Worm (Caenorhabditis elegans) whole organism, young adult: ENCODE measurements around the gene C39D10.2.
A peak's percentile ranks its signal among the peaks of the same experiment; 100 is the strongest.

Experiments
- B0019.2 ChIP-seq: fragments of 200-800 bp; sonication (Bioruptor generic); conservative IDR thresholded peaks from 2 replicates; pipeline ENCODE4 v1.3.6; 2022; ENCODE audit warnings: missing genetic modification reagents, missing genetic modification characterization, missing compliant biosample characterization
- F22D6.2 ChIP-seq: sonication (generic microtip); optimal IDR thresholded peaks from 2 replicates; lab custom pipeline; 2016; ENCODE audit warnings: mild to moderate bottlenecking, missing genetic modification characterization, missing compliant biosample characterization
- F37B4.10 ChIP-seq: fragments of 200-800 bp; sonication (Bioruptor generic); IDR thresholded peaks from 2 replicates; pipeline ENCODE4 v1.3.6; 2022; ENCODE audit warnings: missing genetic modification characterization, missing compliant biosample characterization
- F57C9.4 ChIP-seq: sonication (generic microtip); optimal IDR thresholded peaks from 2 replicates; lab custom pipeline; 2017; ENCODE audit warnings: mild to moderate bottlenecking, missing genetic modification characterization, missing compliant biosample characterization
- K11D2.4 ChIP-seq: fragments of 200-800 bp; sonication (Bioruptor generic); IDR thresholded peaks from 2 replicates; pipeline ENCODE4 v1.3.6; 2022; ENCODE audit warnings: missing genetic modification reagents, missing genetic modification characterization, missing compliant biosample characterization
- T07F8.4 ChIP-seq: sonication (generic microtip); optimal IDR thresholded peaks from 2 replicates; lab custom pipeline; 2016; ENCODE audit warnings: mild to moderate bottlenecking, missing genetic modification characterization, moderate library complexity, missing compliant biosample characterization
- Y56A3A.18 ChIP-seq: fragments of 200-800 bp; sonication (Bioruptor generic); IDR thresholded peaks from 2 replicates; pipeline ENCODE4 v1.3.6; 2022; ENCODE audit warnings: missing genetic modification reagents, missing genetic modification characterization, missing compliant biosample characterization
- Y67H2A.10 ChIP-seq: fragments of 200-800 bp; sonication (Bioruptor generic); conservative IDR thresholded peaks from 2 replicates; pipeline ENCODE4 v1.3.6; 2022; ENCODE audit warnings: missing genetic modification reagents, missing genetic modification characterization, missing compliant biosample characterization
- Y95B8A.8 ChIP-seq: fragments of 200-800 bp; sonication (Bioruptor generic); IDR thresholded peaks from 2 replicates; pipeline ENCODE4 v1.3.6; 2022; ENCODE audit warnings: missing genetic modification reagents, missing genetic modification characterization, missing compliant biosample characterization
- akir-1 ChIP-seq: fragments of 200-800 bp; sonication (Bioruptor generic); optimal IDR thresholded peaks from 2 replicates; lab custom pipeline; 2018; ENCODE audit warnings: mild to moderate bottlenecking, missing genetic modification characterization, moderate library complexity, missing compliant biosample characterization
- aptf-2 ChIP-seq: fragments of 200-800 bp; sonication (Bioruptor generic); conservative IDR thresholded peaks from 2 replicates; pipeline ENCODE4 v1.3.6; 2022; ENCODE audit warnings: missing genetic modification reagents, missing genetic modification characterization, missing compliant biosample characterization
- atf-7 ChIP-seq: sonication (generic microtip); optimal IDR thresholded peaks from 2 replicates; lab custom pipeline; 2017; ENCODE audit warnings: mild to moderate bottlenecking, missing genetic modification characterization, missing compliant biosample characterization
- attf-5 ChIP-seq: fragments of 200-800 bp; sonication (Bioruptor generic); optimal IDR thresholded peaks from 2 replicates; lab custom pipeline; 2018; ENCODE audit warnings: mild to moderate bottlenecking, missing genetic modification characterization, missing compliant biosample characterization
- bed-1 ChIP-seq: fragments of 200-800 bp; sonication (Bioruptor generic); IDR thresholded peaks from 2 replicates; pipeline ENCODE4 v1.3.6; 2022; ENCODE audit warnings: missing genetic modification reagents, missing genetic modification characterization, missing compliant biosample characterization
- ccch-3 ChIP-seq: fragments of 200-800 bp; sonication (Bioruptor generic); optimal IDR thresholded peaks from 2 replicates; lab custom pipeline; 2018; ENCODE audit warnings: mild to moderate bottlenecking, missing genetic modification characterization, missing compliant biosample characterization
- cebp-1 ChIP-seq, 2 experiments: fragments of 200-800 bp in 1 of 2; sonication (Bioruptor generic) in 1 of 2; sonication (generic microtip) in 1 of 2; IDR thresholded peaks in 1 of 2; optimal IDR thresholded peaks in 1 of 2; 2 replicates each; pipeline versions ENCODE4 v1.3.6 to Lab custom; 2017 to 2022; ENCODE audit warnings: missing compliant biosample characterization in 2 of 2, missing genetic modification characterization in 2 of 2, mild to moderate bottlenecking in 1 of 2, missing genetic modification reagents in 1 of 2, moderate library complexity in 1 of 2
- cebp-2 ChIP-seq: fragments of 200-800 bp; sonication (Bioruptor generic); IDR thresholded peaks from 2 replicates; pipeline ENCODE4 v1.3.6; 2022; ENCODE audit warnings: missing genetic modification characterization, missing compliant biosample characterization
- ceh-58 ChIP-seq: fragments of 200-800 bp; sonication (Bioruptor generic); IDR thresholded peaks from 2 replicates; pipeline ENCODE4 v1.3.6; 2022; ENCODE audit warnings: missing genetic modification characterization, missing compliant biosample characterization
- egrh-3 ChIP-seq: fragments of 200-800 bp; sonication (Bioruptor generic); IDR thresholded peaks from 2 replicates; pipeline ENCODE4 v1.3.6; 2022; ENCODE audit warnings: missing genetic modification reagents, missing genetic modification characterization, missing compliant biosample characterization
- gei-17 ChIP-seq: fragments of 200-800 bp; sonication (Bioruptor generic); optimal IDR thresholded peaks from 2 replicates; lab custom pipeline; 2018; ENCODE audit warnings: mild to moderate bottlenecking, missing genetic modification characterization, missing compliant biosample characterization
- him-1 ChIP-seq: sonication (generic microtip); optimal IDR thresholded peaks from 2 replicates; lab custom pipeline; 2016; ENCODE audit warnings: missing genotype, missing genetic modification reagents, missing genetic modification characterization, missing compliant biosample characterization
- let-526 ChIP-seq: fragments of 200-800 bp; sonication (Bioruptor generic); IDR thresholded peaks from 2 replicates; pipeline ENCODE4 v1.3.6; 2022; ENCODE audit warnings: missing genetic modification reagents, missing genetic modification characterization, missing compliant biosample characterization
- lin-26 ChIP-seq: fragments of 200-800 bp; sonication (Bioruptor generic); IDR thresholded peaks from 2 replicates; pipeline ENCODE4 v1.3.6; 2022; ENCODE audit warnings: missing genetic modification reagents, missing genetic modification characterization, missing compliant biosample characterization
- lin-40 ChIP-seq: sonication (generic microtip); optimal IDR thresholded peaks from 2 replicates; lab custom pipeline; 2016; ENCODE audit warnings: missing genetic modification characterization, mild to moderate bottlenecking, missing compliant biosample characterization, missing genotype, missing genetic modification reagents
- lir-1 ChIP-seq: fragments of 200-800 bp; sonication (Bioruptor generic); conservative IDR thresholded peaks from 2 replicates; pipeline ENCODE4 v1.3.6; 2022; ENCODE audit warnings: missing genetic modification reagents, missing genetic modification characterization, missing compliant biosample characterization
- madf-3 ChIP-seq: fragments of 200-800 bp; sonication (Bioruptor generic); IDR thresholded peaks from 2 replicates; pipeline ENCODE4 v1.3.6; 2022; ENCODE audit warnings: missing genetic modification reagents, missing genetic modification characterization, missing compliant biosample characterization
- mcd-1 ChIP-seq: fragments of 200-800 bp; sonication (Bioruptor generic); IDR thresholded peaks from 2 replicates; pipeline ENCODE4 v1.3.6; 2022; ENCODE audit warnings: missing genetic modification reagents, missing genetic modification characterization, missing compliant biosample characterization
- mes-4 ChIP-seq: sonication (generic microtip); optimal IDR thresholded peaks from 2 replicates; lab custom pipeline; 2016; ENCODE audit warnings: missing genotype, missing genetic modification characterization, missing compliant biosample characterization
- mxl-1 ChIP-seq: sonication (generic microtip); optimal IDR thresholded peaks from 2 replicates; lab custom pipeline; 2016; ENCODE audit warnings: missing genetic modification characterization, missing compliant biosample characterization
- nhr-120 ChIP-seq: fragments of 200-800 bp; sonication (Bioruptor generic); IDR thresholded peaks from 2 replicates; pipeline ENCODE4 v1.3.6; 2022; ENCODE audit warnings: missing genetic modification characterization, missing compliant biosample characterization
- nhr-179 ChIP-seq: sonication (generic microtip); optimal IDR thresholded peaks from 2 replicates; lab custom pipeline; 2016; ENCODE audit warnings: mild to moderate bottlenecking, missing genetic modification characterization, missing compliant biosample characterization
- nhr-27 ChIP-seq: fragments of 200-800 bp; sonication (Bioruptor generic); optimal IDR thresholded peaks from 2 replicates; lab custom pipeline; 2018; ENCODE audit warnings: mild to moderate bottlenecking, missing genetic modification characterization, moderate library complexity, missing compliant biosample characterization
- nhr-80 ChIP-seq: sonication (generic microtip); optimal IDR thresholded peaks from 2 replicates; lab custom pipeline; 2016; ENCODE audit warnings: missing genetic modification characterization, missing compliant biosample characterization
- nhr-90 ChIP-seq: sonication (generic microtip); optimal IDR thresholded peaks from 2 replicates; lab custom pipeline; 2016; ENCODE audit warnings: missing genotype, mild to moderate bottlenecking, missing genetic modification characterization, missing compliant biosample characterization
- rcor-1 ChIP-seq: fragments of 200-800 bp; sonication (Bioruptor generic); IDR thresholded peaks from 2 replicates; pipeline ENCODE4 v1.3.6; 2022; ENCODE audit warnings: missing genetic modification reagents, missing genetic modification characterization, missing compliant biosample characterization
- sea-2 ChIP-seq: fragments of 200-800 bp; sonication (Bioruptor generic); IDR thresholded peaks from 2 replicates; pipeline ENCODE4 v1.3.6; 2022; ENCODE audit warnings: missing genetic modification characterization, missing compliant biosample characterization
- snpc-1.3 ChIP-seq: sonication (generic microtip); optimal IDR thresholded peaks from 2 replicates; lab custom pipeline; 2017; ENCODE audit warnings: missing genetic modification characterization, mild to moderate bottlenecking, missing compliant biosample characterization, antibody characterized with exemption, moderate library complexity, missing genotype, missing genetic modification reagents; ENCODE audit not compliant: insufficient read depth
- unc-130 ChIP-seq: sonication (generic microtip); optimal IDR thresholded peaks from 2 replicates; lab custom pipeline; 2016; ENCODE audit warnings: missing genetic modification reagents, missing genetic modification characterization, missing compliant biosample characterization
- unc-62 ChIP-seq: fragments of 150-350 bp; optimal IDR thresholded peaks from 2 replicates; lab custom pipeline; 2014; ENCODE audit warnings: missing biosample characterization, missing genetic modification reagents, missing genetic modification characterization
- zim-3 ChIP-seq: sonication (generic microtip); optimal IDR thresholded peaks from 2 replicates; lab custom pipeline; 2017; ENCODE audit warnings: mild to moderate bottlenecking, missing genetic modification characterization, moderate library complexity, missing compliant biosample characterization
- ztf-22 ChIP-seq: fragments of 200-800 bp; sonication (Bioruptor generic); optimal IDR thresholded peaks from 2 replicates; lab custom pipeline; 2018; ENCODE audit warnings: mild to moderate bottlenecking, missing genetic modification characterization, moderate library complexity, missing compliant biosample characterization
- ztf-26 ChIP-seq: sonication (generic microtip); optimal IDR thresholded peaks from 2 replicates; lab custom pipeline; 2017; ENCODE audit warnings: missing genetic modification characterization, missing compliant biosample characterization

Gene C39D10.2

DNA sequence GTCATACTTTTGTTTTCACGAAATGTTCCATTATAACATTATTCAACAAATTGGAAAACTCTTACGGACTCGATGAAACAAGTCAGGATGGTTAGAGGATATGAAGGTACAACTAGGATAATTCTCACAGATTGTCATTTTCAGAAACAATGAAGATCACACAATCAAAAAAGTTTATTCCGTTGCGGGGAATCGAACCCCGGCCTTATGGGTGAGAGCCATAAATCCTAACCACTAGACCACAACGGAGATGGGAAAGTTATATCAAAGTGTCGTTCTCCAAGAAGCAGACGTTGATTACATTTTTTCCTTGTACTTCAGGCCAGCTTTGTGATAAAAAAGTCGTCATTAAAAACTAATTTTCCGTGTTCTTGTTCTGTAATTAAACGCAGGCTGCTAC, 9.1 kb downstream of the C39D10.2 start (continued):
- no peak for TF ChIP-seq B0019.2
- TF ChIP-seq egrh-3 (GFP tag; lab: Robert Waterston, UW), result no peak
- TF ChIP-seq T07F8.4 (tag; lab: Kevin White, UChicago), result no peak
- no peak for TF ChIP-seq nhr-120 (GFP tag; lab: Robert Waterston, UW)
- TF ChIP-seq cebp-2 (GFP tag; lab: Robert Waterston, UW), result no peak
- no peak for TF ChIP-seq akir-1 (GFP tag; lab: Kevin White, UChicago)
- TF ChIP-seq atf-7 (tag; lab: Kevin White, UChicago), result no peak
- no peak for TF ChIP-seq ztf-22 (GFP tag; lab: Kevin White, UChicago)
- TF ChIP-seq Y67H2A.10 (GFP tag; lab: Robert Waterston, UW), result no peak
- peak; percentile 68; the same call in 1 of the 2 replicates for TF ChIP-seq Y56A3A.18 (GFP tag; lab: Robert Waterston, UW)
- TF ChIP-seq ceh-58 (GFP tag; lab: Robert Waterston, UW), result no peak
- no peak for TF ChIP-seq mcd-1 (GFP tag; lab: Robert Waterston, UW)
- TF ChIP-seq let-526 (GFP tag; lab: Robert Waterston, UW), result no peak
- 0 out of 2 replicates have a peak, but pooled peaks have one; percentile 46 for TF ChIP-seq rcor-1 (GFP tag; lab: Robert Waterston, UW)
- TF ChIP-seq aptf-2 (GFP tag; lab: Robert Waterston, UW), result no peak
- TF ChIP-seq bed-1 (GFP tag; lab: Robert Waterston, UW), result no peak
- TF ChIP-seq snpc-1.3 (tag; lab: Kevin White, UChicago), result peak; percentile 60

DNA sequence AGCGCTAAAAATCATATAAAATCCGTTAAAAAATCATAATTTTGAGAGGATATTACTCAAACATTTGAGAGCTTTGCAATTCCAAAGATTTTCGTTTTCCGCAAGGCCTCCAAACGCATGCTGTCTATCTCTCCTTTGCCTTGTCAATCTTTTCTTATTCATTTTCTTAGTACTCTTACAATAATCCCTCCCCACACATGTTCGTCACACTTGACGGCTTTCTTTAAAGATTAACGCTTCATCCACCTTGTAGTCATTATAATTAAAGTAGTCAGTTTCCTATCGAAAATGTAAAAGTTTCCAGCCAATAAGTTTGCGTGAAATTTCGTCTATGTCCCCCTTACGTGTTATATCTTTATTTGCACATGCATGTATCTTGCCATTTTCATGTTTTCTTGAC, 11.2 kb downstream of the C39D10.2 start:
- TF ChIP-seq sea-2 (GFP tag; lab: Robert Waterston, UW) (no peak), cebp-1 (GFP tag; IDR thresholded peaks at IDR 0.05; lab: Robert Waterston, UW) (no peak), cebp-1 (tag; optimal IDR thresholded peaks at IDR 0.05; lab: Kevin White, UChicago) (no peak), gei-17 (GFP tag; lab: Kevin White, UChicago) (no peak), F57C9.4 (tag; lab: Kevin White, UChicago) (no peak), F22D6.2 (tag; lab: Kevin White, UChicago) (no peak), nhr-80 (tag; lab: Kevin White, UChicago) (no peak), unc-130 (GFP tag; lab: Kevin White, UChicago) (no peak), zim-3 (tag; lab: Kevin White, UChicago) (no peak), bed-1 (GFP tag; lab: Robert Waterston, UW) (no peak), F37B4.10 (no peak), nhr-179 (tag; lab: Kevin White, UChicago) (no peak), K11D2.4 (GFP tag; lab: Robert Waterston, UW) (no peak)

DNA sequence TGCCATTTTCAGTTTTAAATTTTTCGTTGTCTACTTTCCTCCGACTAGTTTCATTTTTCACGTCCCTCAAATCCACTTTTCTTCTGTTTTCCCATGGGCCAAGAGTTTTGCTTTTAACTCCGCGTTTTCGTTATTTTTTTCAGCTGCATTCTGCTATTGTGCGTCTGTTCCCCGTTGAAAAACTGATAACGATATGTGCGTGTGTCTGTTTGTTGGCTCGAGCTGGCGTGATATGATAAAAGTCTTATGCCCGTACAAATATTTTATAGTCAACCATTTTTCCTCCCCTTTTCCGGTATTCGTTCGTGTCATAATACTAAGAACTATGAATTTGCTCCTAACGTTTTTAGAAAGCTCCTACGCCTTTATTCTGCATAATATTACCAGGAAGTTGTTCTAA, 12.8 kb downstream of the C39D10.2 start:
- no peak for TF ChIP-seq ztf-26 (tag; lab: Kevin White, UChicago)
- TF ChIP-seq nhr-80 (tag; lab: Kevin White, UChicago), result peak; percentile 77
- TF ChIP-seq, all 124 proteins: peak for 1

DNA sequence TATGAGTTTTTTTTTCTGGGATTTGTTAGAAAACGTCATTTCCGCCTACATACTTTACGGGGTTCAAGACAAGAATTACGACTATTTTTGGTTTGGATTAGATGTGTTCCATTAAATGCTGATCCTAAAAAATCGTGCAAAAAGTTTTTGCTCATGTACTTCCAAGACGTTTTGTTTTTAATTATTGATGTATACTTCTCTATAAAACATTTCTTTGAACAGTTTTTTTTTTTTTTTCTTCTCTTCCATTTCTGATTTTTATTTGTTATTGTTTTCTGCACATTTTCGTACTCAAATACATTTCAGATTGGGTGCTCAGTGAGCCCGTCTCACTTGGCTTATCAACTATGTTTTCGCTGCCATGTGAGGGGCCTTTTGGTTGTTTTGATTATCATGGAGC, 14.0 kb downstream of the C39D10.2 start, which contains the start of gene C39D10.11:
C39D10.11 (plus strand) TSS at position 301 of the 400 bp plus-strand sequence.
- TF ChIP-seq mcd-1 (GFP tag; lab: Robert Waterston, UW) (no peak), lir-1 (GFP tag; lab: Robert Waterston, UW) (no peak), him-1 (no peak), lin-40 (no peak), attf-5 (GFP tag; lab: Kevin White, UChicago) (no peak), unc-62 (GFP tag; lab: Kevin White, UChicago) (no peak), atf-7 (tag; lab: Kevin White, UChicago) (no peak), nhr-27 (tag; lab: Kevin White, UChicago) (no peak), zim-3 (tag; lab: Kevin White, UChicago) (no peak), mxl-1 (no peak), ccch-3 (no peak), Y95B8A.8 (no peak), mes-4 (no peak), sea-2 (GFP tag; lab: Robert Waterston, UW) (no peak), lin-26 (GFP tag; lab: Robert Waterston, UW) (no peak), madf-3 (no peak), nhr-90 (tag; lab: Kevin White, UChicago) (no peak)
